Fruit fly (Drosophila melanogaster) whole organism, embryonic: ENCODE data around the gene CG10477.
A peak's percentile ranks its signal among the peaks of the same experiment; 100 is the strongest.

Experiments used
- Bdp1 ChIP-seq: fragments of 200-800 bp; sonication (Bioruptor generic); optimal IDR thresholded peaks from 3 replicates; lab custom pipeline; 2016; ENCODE audit warnings: missing biosample characterization, missing genetic modification characterization
- CG11695 ChIP-seq: fragments of 200-800 bp; sonication (Bioruptor generic); IDR thresholded peaks from 3 replicates; pipeline ENCODE4 v1.3.6; 2022; ENCODE audit warnings: missing biosample characterization, missing genetic modification characterization
- CG14710 ChIP-seq: fragments of 200-800 bp; sonication (Bioruptor generic); optimal IDR thresholded peaks from 3 replicates; lab custom pipeline; 2019; ENCODE audit warnings: missing biosample characterization, mild to moderate bottlenecking, missing genetic modification characterization, moderate library complexity
- CG15011 ChIP-seq: fragments of 200-800 bp; sonication (Bioruptor generic); optimal IDR thresholded peaks from 3 replicates; lab custom pipeline; 2018; ENCODE audit warnings: missing biosample characterization, mild to moderate bottlenecking, missing genetic modification characterization
- CG15696 ChIP-seq: fragments of 200-800 bp; sonication (Bioruptor generic); optimal IDR thresholded peaks from 2 replicates; lab custom pipeline; 2019; ENCODE audit warnings: missing biosample characterization, mild to moderate bottlenecking, missing genetic modification characterization, moderate library complexity
- CG1603 ChIP-seq: fragments of 200-800 bp; sonication (Bioruptor generic); optimal IDR thresholded peaks from 2 replicates; lab custom pipeline; 2019; ENCODE audit warnings: missing biosample characterization, mild to moderate bottlenecking, missing genetic modification characterization, moderate library complexity
- CG1647 ChIP-seq: fragments of 200-800 bp; sonication (Bioruptor generic); optimal IDR thresholded peaks from 3 replicates; lab custom pipeline; 2016; ENCODE audit warnings: missing biosample characterization, missing genetic modification characterization
- CG17568 ChIP-seq: fragments of 200-800 bp; sonication (Bioruptor generic); optimal IDR thresholded peaks from 2 replicates; lab custom pipeline; 2018; ENCODE audit warnings: missing biosample characterization, mild to moderate bottlenecking, missing genetic modification characterization, moderate library complexity
- CG18619 ChIP-seq: fragments of 200-800 bp; sonication (Bioruptor generic); optimal IDR thresholded peaks from 3 replicates; lab custom pipeline; 2017; ENCODE audit warnings: missing biosample characterization, mild to moderate bottlenecking, missing genetic modification characterization
- CG2116 ChIP-seq: fragments of 200-800 bp; sonication (Bioruptor generic); optimal IDR thresholded peaks from 3 replicates; lab custom pipeline; 2018; ENCODE audit warnings: missing biosample characterization, mild to moderate bottlenecking, missing genetic modification characterization
- CG33557 ChIP-seq: fragments of 200-800 bp; sonication (Bioruptor generic); optimal IDR thresholded peaks from 2 replicates; lab custom pipeline; 2019; ENCODE audit warnings: missing biosample characterization, mild to moderate bottlenecking, missing genetic modification characterization, moderate library complexity
- CG4328 ChIP-seq: fragments of 200-800 bp; sonication (Bioruptor generic); optimal IDR thresholded peaks from 3 replicates; lab custom pipeline; 2017; ENCODE audit warnings: missing biosample characterization, missing genetic modification reagents, missing genetic modification characterization
- CG4424 ChIP-seq: fragments of 200-800 bp; sonication (Bioruptor generic); optimal IDR thresholded peaks from 3 replicates; lab custom pipeline; 2016; ENCODE audit warnings: missing biosample characterization, missing genetic modification characterization
- CG4707 ChIP-seq: fragments of 200-800 bp; sonication (Bioruptor generic); optimal IDR thresholded peaks from 2 replicates; lab custom pipeline; 2018; ENCODE audit warnings: missing biosample characterization, mild to moderate bottlenecking, missing genetic modification characterization, moderate library complexity
- CG5180 ChIP-seq: fragments of 200-800 bp; sonication (Bioruptor generic); optimal IDR thresholded peaks from 3 replicates; lab custom pipeline; 2017; ENCODE audit warnings: missing biosample characterization, missing genetic modification characterization, mild to moderate bottlenecking, moderate library complexity, missing genetic modification reagents
- CG8388 ChIP-seq: fragments of 200-800 bp; sonication (Bioruptor generic); optimal IDR thresholded peaks from 2 replicates; lab custom pipeline; 2019; ENCODE audit warnings: missing biosample characterization, mild to moderate bottlenecking, missing genetic modification characterization, moderate library complexity
- CG8924 ChIP-seq: fragments of 200-800 bp; optimal IDR thresholded peaks from 3 replicates; lab custom pipeline; 2019; ENCODE audit warnings: missing biosample characterization, mild to moderate bottlenecking, missing genetic modification characterization, moderate library complexity
- CG8944 ChIP-seq: fragments of 200-800 bp; sonication (Bioruptor generic); optimal IDR thresholded peaks from 3 replicates; lab custom pipeline; 2016; ENCODE audit warnings: missing biosample characterization, missing genetic modification characterization
- CG9727 ChIP-seq: fragments of 200-800 bp; sonication (Bioruptor generic); optimal IDR thresholded peaks from 3 replicates; lab custom pipeline; 2017; ENCODE audit warnings: missing biosample characterization, mild to moderate bottlenecking, missing genetic modification characterization
- CG9817 ChIP-seq: fragments of 200-800 bp; sonication (Bioruptor generic); optimal IDR thresholded peaks from 2 replicates; lab custom pipeline; 2018; ENCODE audit warnings: missing biosample characterization, mild to moderate bottlenecking, missing genetic modification characterization, moderate library complexity
- HHEX ChIP-seq: fragments of 200-800 bp; sonication (Bioruptor generic); optimal IDR thresholded peaks from 3 replicates; lab custom pipeline; 2017; ENCODE audit warnings: missing biosample characterization, mild to moderate bottlenecking, missing genetic modification characterization, missing genetic modification reagents
- HLH54F ChIP-seq: fragments of 200-800 bp; sonication (Bioruptor generic); optimal IDR thresholded peaks from 3 replicates; lab custom pipeline; 2016; ENCODE audit warnings: missing biosample characterization, missing genetic modification characterization
- Hey ChIP-seq: fragments of 200-800 bp; sonication (Bioruptor generic); optimal IDR thresholded peaks from 3 replicates; lab custom pipeline; 2018; ENCODE audit warnings: missing biosample characterization, mild to moderate bottlenecking, missing genetic modification characterization
- MTF-1 ChIP-seq: fragments of 200-800 bp; sonication (Bioruptor generic); optimal IDR thresholded peaks from 2 replicates; lab custom pipeline; 2018; ENCODE audit warnings: missing biosample characterization, mild to moderate bottlenecking, missing genetic modification characterization, borderline replicate concordance
- Mrtf ChIP-seq: fragments of 200-800 bp; sonication (Bioruptor generic); IDR thresholded peaks from 3 replicates; pipeline ENCODE4 v1.3.6; 2022; ENCODE audit warnings: missing biosample characterization, missing genetic modification characterization
- Opbp ChIP-seq: fragments of 200-800 bp; sonication (Bioruptor generic); IDR thresholded peaks from 3 replicates; pipeline ENCODE4 v1.3.6; 2022; ENCODE audit warnings: missing biosample characterization, missing genetic modification characterization; ENCODE audit not compliant: partially characterized antibody
- br ChIP-seq: fragments of >200 bp; optimal IDR thresholded peaks from 2 replicates; lab custom pipeline; 2017
- cad ChIP-seq: fragments of >200 bp; optimal IDR thresholded peaks from 2 replicates; lab custom pipeline; 2017; ENCODE audit warnings: missing biosample characterization, missing genetic modification characterization
- ci ChIP-seq: fragments of 200-800 bp; sonication (Bioruptor generic); IDR thresholded peaks from 3 replicates; pipeline ENCODE4 v1.3.6; 2022; ENCODE audit warnings: missing biosample characterization, missing genetic modification characterization
- corto ChIP-seq: fragments of 200-800 bp; sonication (Bioruptor generic); optimal IDR thresholded peaks from 2 replicates; lab custom pipeline; 2016; ENCODE audit warnings: missing biosample characterization, mild to moderate bottlenecking, missing genetic modification characterization, moderate library complexity
- croc ChIP-seq: fragments of 200-800 bp; sonication (Bioruptor generic); conservative IDR thresholded peaks from 3 replicates; pipeline ENCODE4 v1.3.6; 2022; ENCODE audit warnings: missing biosample characterization, missing genetic modification characterization
- dm ChIP-seq: fragments of 200-800 bp; sonication (Bioruptor generic); optimal IDR thresholded peaks from 3 replicates; lab custom pipeline; 2016; ENCODE audit warnings: missing biosample characterization, missing genetic modification characterization
- gfzf ChIP-seq: fragments of 200-800 bp; sonication (Bioruptor generic); optimal IDR thresholded peaks from 2 replicates; lab custom pipeline; 2016; ENCODE audit warnings: missing biosample characterization, mild to moderate bottlenecking, missing genetic modification characterization, moderate library complexity
- gro ChIP-seq: fragments of 200-800 bp; sonication (Bioruptor generic); optimal IDR thresholded peaks from 2 replicates; lab custom pipeline; 2016; ENCODE audit warnings: missing biosample characterization, missing genetic modification characterization
- gt ChIP-seq: fragments of 200-800 bp; sonication (Bioruptor generic); IDR thresholded peaks from 2 replicates; pipeline ENCODE4 v1.3.6; 2022; ENCODE audit warnings: missing biosample characterization, missing genetic modification characterization
- hbn ChIP-seq: fragments of 200-800 bp; sonication (Bioruptor generic); IDR thresholded peaks from 2 replicates; pipeline ENCODE4 v1.3.6; 2022; ENCODE audit warnings: missing biosample characterization, missing genetic modification characterization; ENCODE audit not compliant: partially characterized antibody
- kni ChIP-seq: fragments of 200-800 bp; sonication (Bioruptor generic); optimal IDR thresholded peaks from 3 replicates; lab custom pipeline; 2017; ENCODE audit warnings: mild to moderate bottlenecking, missing biosample characterization, missing genetic modification reagents, missing genetic modification characterization
- mam ChIP-seq: fragments of 200-800 bp; sonication (Bioruptor generic); optimal IDR thresholded peaks from 3 replicates; lab custom pipeline; 2016; ENCODE audit warnings: missing biosample characterization, missing genetic modification characterization
- mirr ChIP-seq: fragments of 200-800 bp; sonication (Bioruptor generic); optimal IDR thresholded peaks from 3 replicates; lab custom pipeline; 2018; ENCODE audit warnings: missing biosample characterization, mild to moderate bottlenecking, missing genetic modification characterization
- pzg ChIP-seq: fragments of 200-800 bp; sonication (Bioruptor generic); optimal IDR thresholded peaks from 3 replicates; lab custom pipeline; 2018; ENCODE audit warnings: missing biosample characterization, mild to moderate bottlenecking, missing genetic modification characterization, moderate library complexity
- ro ChIP-seq: fragments of 200-800 bp; sonication (Bioruptor generic); IDR thresholded peaks from 2 replicates; pipeline ENCODE4 v1.3.6; 2022; ENCODE audit warnings: missing biosample characterization, missing genetic modification characterization
- sens ChIP-seq: fragments of 200-800 bp; sonication (Bioruptor generic); peaks from one replicate; lab custom pipeline; 2016; ENCODE audit warnings: missing biosample characterization, missing genetic modification characterization
- so ChIP-seq: fragments of 200-800 bp; sonication (Bioruptor generic); IDR thresholded peaks from 3 replicates; pipeline ENCODE4 v1.3.6; 2022; ENCODE audit warnings: missing biosample characterization, missing genetic modification characterization
- sob ChIP-seq: fragments of 200-800 bp; sonication (Bioruptor generic); IDR thresholded peaks from 2 replicates; pipeline ENCODE4 v1.3.6; 2022; ENCODE audit warnings: missing biosample characterization, missing genetic modification characterization
- ssp ChIP-seq: fragments of 200-800 bp; sonication (Bioruptor generic); IDR thresholded peaks from 2 replicates; pipeline ENCODE4 v1.3.6; 2022; ENCODE audit warnings: missing biosample characterization, missing genetic modification characterization
- twi ChIP-seq: fragments of 200-800 bp; optimal IDR thresholded peaks from 2 replicates; lab custom pipeline; 2019; ENCODE audit warnings: missing biosample characterization, mild to moderate bottlenecking, missing genetic modification characterization, moderate library complexity
- tx ChIP-seq: fragments of 200-800 bp; sonication (Bioruptor generic); optimal IDR thresholded peaks from 2 replicates; lab custom pipeline; 2016; ENCODE audit warnings: missing biosample characterization, missing genetic modification characterization
- unpg ChIP-seq: fragments of 200-800 bp; sonication (Bioruptor generic); optimal IDR thresholded peaks from 3 replicates; lab custom pipeline; 2018; ENCODE audit warnings: missing biosample characterization, mild to moderate bottlenecking, missing genetic modification characterization, moderate library complexity
- yki ChIP-seq: fragments of >200 bp; optimal IDR thresholded peaks from 3 replicates; lab custom pipeline; 2018
- zf30C ChIP-seq: fragments of 200-800 bp; sonication (Bioruptor generic); optimal IDR thresholded peaks from 3 replicates; lab custom pipeline; 2018; ENCODE audit warnings: missing biosample characterization, mild to moderate bottlenecking, missing genetic modification characterization

The CG10477 gene

dm6 chr3L:5989391-5990156 is 44.8 kb downstream of the CG10477 start (continued):
- TF ChIP-seq sens (GFP tag; lab: Kevin White, UChicago) (peak; percentile 80), sob (GFP tag; lab: Robert Waterston, UW) (no peak), CG4424 (GFP tag; lab: Kevin White, UChicago) (peak; percentile 34), Opbp (GFP tag; lab: Robert Waterston, UW) (no peak), CG14710 (peak; percentile 50), so (no peak), CG18619 (no peak), Hey (peak; percentile 67), dm (no peak), pzg (no peak), hbn (no peak), cad (GFP tag; lab: Kevin White, UChicago) (no peak), CG5180 (no peak), CG1647 (GFP tag; lab: Kevin White, UChicago) (no peak), MTF-1 (GFP tag; lab: Kevin White, UChicago) (no peak), Bdp1 (no peak), ci (no peak), CG4328 (GFP tag; lab: Kevin White, UChicago) (no peak), HLH54F (GFP tag; lab: Kevin White, UChicago) (no peak), CG9727 (peak; percentile 12), CG4707 (GFP tag; lab: Kevin White, UChicago) (no peak), CG11695 (GFP tag; lab: Robert Waterston, UW) (0 out of 3 replicates have a peak, but pooled peaks have one; percentile 5), CG1603 (tag; lab: Kevin White, UChicago) (peak; percentile 7), ssp (GFP tag; lab: Robert Waterston, UW) (no peak), croc (GFP tag; lab: Robert Waterston, UW) (no peak), gfzf (GFP tag; lab: Kevin White, UChicago) (no peak), gro (no peak), br (lab: Kevin White, UChicago) (no peak), CG8388 (GFP tag; lab: Kevin White, UChicago) (no peak), CG17568 (GFP tag; lab: Kevin White, UChicago) (no peak), CG15696 (tag; lab: Kevin White, UChicago) (peak; percentile 47), CG9817 (no peak), Mrtf (GFP tag; lab: Robert Waterston, UW) (no peak), ro (GFP tag; lab: Robert Waterston, UW) (no peak), twi (no peak), CG8944 (no peak), yki (lab: Kevin White, UChicago) (no peak), HHEX (GFP tag; lab: Kevin White, UChicago) (no peak), CG33557 (GFP tag; lab: Kevin White, UChicago) (no peak), corto (GFP tag; lab: Kevin White, UChicago) (no peak), zf30C (peak; percentile 7), CG2116 (GFP tag; lab: Kevin White, UChicago) (no peak), CG8924 (no peak), mirr (GFP tag; lab: Kevin White, UChicago) (no peak), gt (GFP tag; lab: Robert Waterston, UW) (no peak), unpg (GFP tag; lab: Kevin White, UChicago) (no peak), mam (GFP tag; lab: Kevin White, UChicago) (no peak), CG15011 (GFP tag; lab: Kevin White, UChicago) (no peak), kni (GFP tag; lab: Kevin White, UChicago) (peak; percentile 63), tx (GFP tag; lab: Kevin White, UChicago) (no peak)
